Fruit fly (Drosophila melanogaster) whole organism, adult: ENCODE measurements around the gene mld.
A peak's percentile ranks its signal among the peaks of the same experiment; 100 is the strongest.

Experiments
- CG11617 ChIP-seq: fragments of 200-800 bp; sonication (Bioruptor generic); optimal IDR thresholded peaks from 2 replicates; lab custom pipeline; 2017; ENCODE audit warnings: mild to moderate bottlenecking, missing biosample characterization, missing genetic modification reagents, missing genetic modification characterization
- CG12768 ChIP-seq: fragments of 200-800 bp; sonication (Bioruptor generic); optimal IDR thresholded peaks from 2 replicates; lab custom pipeline; 2017; ENCODE audit warnings: missing biosample characterization, missing genetic modification characterization, mild to moderate bottlenecking, moderate library complexity, missing genetic modification reagents
- CG5204 ChIP-seq: fragments of 200-800 bp; sonication (Bioruptor generic); optimal IDR thresholded peaks from 2 replicates; lab custom pipeline; 2016; ENCODE audit warnings: missing biosample characterization, missing genetic modification characterization
- CG7101 ChIP-seq: fragments of 200-800 bp; sonication (Bioruptor generic); optimal IDR thresholded peaks from 2 replicates; lab custom pipeline; 2018; ENCODE audit warnings: missing biosample characterization, mild to moderate bottlenecking, missing genetic modification characterization, moderate library complexity
- Clk ChIP-seq: fragments of 200-800 bp; sonication (Bioruptor generic); optimal IDR thresholded peaks from 2 replicates; lab custom pipeline; 2017; ENCODE audit warnings: missing biosample characterization, missing genetic modification characterization
- Hr96 ChIP-seq: fragments of 200-800 bp; sonication (Bioruptor generic); optimal IDR thresholded peaks from 2 replicates; lab custom pipeline; 2016; ENCODE audit warnings: missing biosample characterization, missing genetic modification characterization
- Mnt ChIP-seq: fragments of 200-800 bp; sonication (Bioruptor generic); optimal IDR thresholded peaks from 2 replicates; lab custom pipeline; 2016; ENCODE audit warnings: missing biosample characterization, mild to moderate bottlenecking, missing genetic modification characterization
- bab1 ChIP-seq: fragments of 200-800 bp; sonication (Bioruptor generic); optimal IDR thresholded peaks from 3 replicates; lab custom pipeline; 2019; ENCODE audit warnings: missing biosample characterization, mild to moderate bottlenecking, missing genetic modification characterization, moderate library complexity
- cic ChIP-seq: fragments of 200-800 bp; sonication (Bioruptor generic); optimal IDR thresholded peaks from 2 replicates; lab custom pipeline; 2017; ENCODE audit warnings: missing biosample characterization, mild to moderate bottlenecking, missing genetic modification characterization, moderate library complexity
- kay ChIP-seq: fragments of 200-800 bp; sonication (Bioruptor generic); peaks from one replicate; lab custom pipeline; 2016; ENCODE audit warnings: missing biosample characterization, missing genetic modification characterization, borderline replicate concordance
- ovo ChIP-seq: fragments of 200-800 bp; sonication (Bioruptor generic); optimal IDR thresholded peaks from 2 replicates; lab custom pipeline; 2016; ENCODE audit warnings: missing biosample characterization, missing genetic modification characterization
- pad ChIP-seq: fragments of 200-800 bp; sonication (Bioruptor generic); optimal IDR thresholded peaks from 3 replicates; lab custom pipeline; 2017; ENCODE audit warnings: missing biosample characterization, missing genetic modification characterization, mild to moderate bottlenecking, moderate library complexity, missing genetic modification reagents
- tj ChIP-seq: fragments of 200-800 bp; sonication (Bioruptor generic); optimal IDR thresholded peaks from 3 replicates; lab custom pipeline; 2017; ENCODE audit warnings: missing biosample characterization, mild to moderate bottlenecking, missing genetic modification characterization, moderate library complexity
- toe ChIP-seq: fragments of 200-800 bp; sonication (Bioruptor generic); optimal IDR thresholded peaks from 2 replicates; lab custom pipeline; 2016; ENCODE audit warnings: missing biosample characterization, missing genetic modification characterization

DNA sequence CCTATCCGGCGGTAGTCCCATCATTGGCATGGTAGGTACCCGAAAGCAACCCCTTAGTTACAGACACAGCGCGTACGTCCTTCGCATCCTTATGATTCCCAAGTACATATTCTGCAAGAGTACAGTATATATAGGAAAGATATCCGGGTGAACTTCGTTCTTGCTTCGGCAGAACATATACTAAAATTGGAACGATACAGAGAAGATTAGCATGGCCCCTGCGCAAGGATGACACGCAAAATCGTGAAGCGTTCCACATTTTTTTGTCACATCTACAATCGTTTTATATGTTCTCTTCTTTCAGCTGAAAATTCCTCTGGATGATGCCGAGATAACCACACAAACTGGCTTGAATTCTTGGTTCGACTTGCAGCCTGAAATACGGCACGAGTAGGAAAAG is 29.5 kb upstream of the mld start:
- TF ChIP-seq kay: peak; percentile 27
- TF ChIP-seq toe (GFP tag; lab: Kevin White, UChicago): no peak
- no peak for TF ChIP-seq CG7101 (tag; lab: Kevin White, UChicago)
- TF ChIP-seq CG11617 (GFP tag; lab: Kevin White, UChicago): no peak
- no peak for TF ChIP-seq CG5204
- no peak for TF ChIP-seq ovo
- no peak for TF ChIP-seq bab1 (GFP tag; lab: Kevin White, UChicago)
- no peak for TF ChIP-seq tj (GFP tag; lab: Kevin White, UChicago)
- TF ChIP-seq Clk (GFP tag; lab: Kevin White, UChicago): no peak
- TF ChIP-seq CG12768 (GFP tag; lab: Kevin White, UChicago): no peak
- TF ChIP-seq pad: no peak
- TF ChIP-seq Mnt (GFP tag; lab: Kevin White, UChicago): no peak
- no peak for TF ChIP-seq Hr96 (GFP tag; lab: Kevin White, UChicago)
- no peak for TF ChIP-seq cic (GFP tag; lab: Kevin White, UChicago)
